Worm (Caenorhabditis elegans) whole organism, young adult: ENCODE data around the gene H35N09.1.
A peak's percentile ranks its signal among the peaks of the same experiment; 100 is the strongest.

Experiments used
- D2030.7 ChIP-seq: fragments of 200-800 bp; sonication (Bioruptor generic); IDR thresholded peaks from 2 replicates; pipeline ENCODE4 v1.3.6; 2022; ENCODE audit warnings: missing genetic modification reagents, missing genetic modification characterization, missing compliant biosample characterization
- F33H1.4 ChIP-seq: fragments of 200-800 bp; sonication (Bioruptor generic); IDR thresholded peaks from 2 replicates; pipeline ENCODE4 v1.3.6; 2022; ENCODE audit warnings: missing genetic modification reagents, missing genetic modification characterization, missing compliant biosample characterization
- F37B4.10 ChIP-seq: fragments of 200-800 bp; sonication (Bioruptor generic); IDR thresholded peaks from 2 replicates; pipeline ENCODE4 v1.3.6; 2022; ENCODE audit warnings: missing genetic modification characterization, missing compliant biosample characterization
- F39B2.1 ChIP-seq: fragments of 200-800 bp; sonication (Bioruptor generic); IDR thresholded peaks from 2 replicates; pipeline ENCODE4 v1.3.6; 2022; ENCODE audit warnings: missing genetic modification reagents, missing genetic modification characterization, missing compliant biosample characterization
- F52B5.7 ChIP-seq: sonication (generic microtip); optimal IDR thresholded peaks from 2 replicates; lab custom pipeline; 2016; ENCODE audit warnings: mild to moderate bottlenecking, missing genetic modification characterization, missing compliant biosample characterization
- F55B11.4 ChIP-seq: sonication (generic microtip); optimal IDR thresholded peaks from 2 replicates; lab custom pipeline; 2016; ENCODE audit warnings: missing compliant biosample characterization, missing genetic modification characterization, borderline replicate concordance; ENCODE audit not compliant: insufficient read depth
- F57C9.4 ChIP-seq: sonication (generic microtip); optimal IDR thresholded peaks from 2 replicates; lab custom pipeline; 2017; ENCODE audit warnings: mild to moderate bottlenecking, missing genetic modification characterization, missing compliant biosample characterization
- K11D2.4 ChIP-seq: fragments of 200-800 bp; sonication (Bioruptor generic); IDR thresholded peaks from 2 replicates; pipeline ENCODE4 v1.3.6; 2022; ENCODE audit warnings: missing genetic modification reagents, missing genetic modification characterization, missing compliant biosample characterization
- T26A5.8 ChIP-seq: sonication (generic microtip); optimal IDR thresholded peaks from 2 replicates; lab custom pipeline; 2016; ENCODE audit warnings: missing genetic modification characterization, missing compliant biosample characterization
- Y67H2A.10 ChIP-seq: fragments of 200-800 bp; sonication (Bioruptor generic); conservative IDR thresholded peaks from 2 replicates; pipeline ENCODE4 v1.3.6; 2022; ENCODE audit warnings: missing genetic modification reagents, missing genetic modification characterization, missing compliant biosample characterization
- Y95B8A.8 ChIP-seq: fragments of 200-800 bp; sonication (Bioruptor generic); IDR thresholded peaks from 2 replicates; pipeline ENCODE4 v1.3.6; 2022; ENCODE audit warnings: missing genetic modification reagents, missing genetic modification characterization, missing compliant biosample characterization
- ZK185.1 ChIP-seq: sonication (generic microtip); optimal IDR thresholded peaks from 2 replicates; lab custom pipeline; 2016; ENCODE audit warnings: mild to moderate bottlenecking, missing genetic modification characterization, missing compliant biosample characterization; ENCODE audit not compliant: poor library complexity, severe bottlenecking
- aptf-3 ChIP-seq: fragments of 200-800 bp; sonication (Bioruptor generic); IDR thresholded peaks from 2 replicates; pipeline ENCODE4 v1.3.6; 2022; ENCODE audit warnings: missing genetic modification characterization, missing compliant biosample characterization
- attf-6 ChIP-seq: fragments of 200-800 bp; sonication (Bioruptor generic); IDR thresholded peaks from 2 replicates; pipeline ENCODE4 v1.3.6; 2022; ENCODE audit warnings: missing genetic modification reagents, missing genetic modification characterization, missing compliant biosample characterization
- cebp-1 ChIP-seq, 2 experiments: fragments of 200-800 bp in 1 of 2; sonication (Bioruptor generic) in 1 of 2; sonication (generic microtip) in 1 of 2; IDR thresholded peaks in 1 of 2; optimal IDR thresholded peaks in 1 of 2; 2 replicates each; pipeline versions ENCODE4 v1.3.6 to Lab custom; 2017 to 2022; ENCODE audit warnings: missing compliant biosample characterization in 2 of 2, missing genetic modification characterization in 2 of 2, mild to moderate bottlenecking in 1 of 2, missing genetic modification reagents in 1 of 2, moderate library complexity in 1 of 2
- cebp-2 ChIP-seq: fragments of 200-800 bp; sonication (Bioruptor generic); IDR thresholded peaks from 2 replicates; pipeline ENCODE4 v1.3.6; 2022; ENCODE audit warnings: missing genetic modification characterization, missing compliant biosample characterization
- ceh-40 ChIP-seq: fragments of 200-800 bp; sonication (Bioruptor generic); IDR thresholded peaks from 2 replicates; pipeline ENCODE4 v1.3.6; 2022; ENCODE audit warnings: missing genetic modification characterization, missing compliant biosample characterization
- ceh-58 ChIP-seq: fragments of 200-800 bp; sonication (Bioruptor generic); IDR thresholded peaks from 2 replicates; pipeline ENCODE4 v1.3.6; 2022; ENCODE audit warnings: missing genetic modification characterization, missing compliant biosample characterization
- ceh-79 ChIP-seq: sonication (generic microtip); optimal IDR thresholded peaks from 2 replicates; lab custom pipeline; 2017; ENCODE audit warnings: mild to moderate bottlenecking, missing genetic modification characterization, missing compliant biosample characterization
- chd-7 ChIP-seq: sonication (generic microtip); optimal IDR thresholded peaks from 2 replicates; lab custom pipeline; 2016; ENCODE audit warnings: mild to moderate bottlenecking, missing genetic modification characterization, moderate library complexity, missing compliant biosample characterization
- die-1 ChIP-seq: sonication (generic microtip); optimal IDR thresholded peaks from 2 replicates; lab custom pipeline; 2016; ENCODE audit warnings: missing genotype, mild to moderate bottlenecking, missing genetic modification characterization, missing compliant biosample characterization
- dpff-1 ChIP-seq: sonication (generic microtip); optimal IDR thresholded peaks from 2 replicates; lab custom pipeline; 2017; ENCODE audit warnings: mild to moderate bottlenecking, missing genetic modification characterization, missing compliant biosample characterization
- dpl-1 ChIP-seq: fragments of 150-350 bp; optimal IDR thresholded peaks from 2 replicates; lab custom pipeline; 2014; ENCODE audit warnings: missing biosample characterization, missing genetic modification reagents, missing genetic modification characterization
- hlh-12 ChIP-seq: sonication (generic microtip); optimal IDR thresholded peaks from 2 replicates; lab custom pipeline; 2016; ENCODE audit warnings: missing genetic modification characterization, missing compliant biosample characterization
- hmg-1.2 ChIP-seq: fragments of 200-800 bp; sonication (Bioruptor generic); IDR thresholded peaks from 2 replicates; pipeline ENCODE4 v1.3.6; 2022; ENCODE audit warnings: missing genetic modification reagents, missing genetic modification characterization, missing compliant biosample characterization
- hrde-1 ChIP-seq: sonication (generic microtip); optimal IDR thresholded peaks from 2 replicates; lab custom pipeline; 2016; ENCODE audit warnings: missing genetic modification characterization, mild to moderate bottlenecking, missing compliant biosample characterization, moderate library complexity, missing genotype, missing genetic modification reagents, borderline replicate concordance
- let-526 ChIP-seq: fragments of 200-800 bp; sonication (Bioruptor generic); IDR thresholded peaks from 2 replicates; pipeline ENCODE4 v1.3.6; 2022; ENCODE audit warnings: missing genetic modification reagents, missing genetic modification characterization, missing compliant biosample characterization
- let-607 ChIP-seq, 2 experiments: fragments of 200-800 bp in 1 of 2; sonication (Bioruptor generic) in 1 of 2; sonication (generic microtip) in 1 of 2; optimal IDR thresholded peaks; 2 replicates each; lab custom pipeline; 2016 to 2018; ENCODE audit warnings: mild to moderate bottlenecking in 2 of 2, missing compliant biosample characterization in 2 of 2, missing genetic modification characterization in 2 of 2, moderate library complexity in 2 of 2, missing genotype in 1 of 2
- lin-26 ChIP-seq: fragments of 200-800 bp; sonication (Bioruptor generic); IDR thresholded peaks from 2 replicates; pipeline ENCODE4 v1.3.6; 2022; ENCODE audit warnings: missing genetic modification reagents, missing genetic modification characterization, missing compliant biosample characterization
- lin-40 ChIP-seq: sonication (generic microtip); optimal IDR thresholded peaks from 2 replicates; lab custom pipeline; 2016; ENCODE audit warnings: missing genetic modification characterization, mild to moderate bottlenecking, missing compliant biosample characterization, missing genotype, missing genetic modification reagents
- lsl-1 ChIP-seq: fragments of 200-800 bp; sonication (Bioruptor generic); optimal IDR thresholded peaks from 2 replicates; lab custom pipeline; 2018; ENCODE audit warnings: mild to moderate bottlenecking, missing genetic modification characterization, moderate library complexity, missing compliant biosample characterization
- madf-3 ChIP-seq: fragments of 200-800 bp; sonication (Bioruptor generic); IDR thresholded peaks from 2 replicates; pipeline ENCODE4 v1.3.6; 2022; ENCODE audit warnings: missing genetic modification reagents, missing genetic modification characterization, missing compliant biosample characterization
- mel-28 ChIP-seq: sonication (generic microtip); optimal IDR thresholded peaks from 2 replicates; lab custom pipeline; 2016; ENCODE audit warnings: borderline replicate concordance, mild to moderate bottlenecking, missing genetic modification characterization, missing compliant biosample characterization
- mes-4 ChIP-seq: sonication (generic microtip); optimal IDR thresholded peaks from 2 replicates; lab custom pipeline; 2016; ENCODE audit warnings: missing genotype, missing genetic modification characterization, missing compliant biosample characterization
- mxl-1 ChIP-seq: sonication (generic microtip); optimal IDR thresholded peaks from 2 replicates; lab custom pipeline; 2016; ENCODE audit warnings: missing genetic modification characterization, missing compliant biosample characterization
- nhr-120 ChIP-seq: fragments of 200-800 bp; sonication (Bioruptor generic); IDR thresholded peaks from 2 replicates; pipeline ENCODE4 v1.3.6; 2022; ENCODE audit warnings: missing genetic modification characterization, missing compliant biosample characterization
- nhr-80 ChIP-seq: sonication (generic microtip); optimal IDR thresholded peaks from 2 replicates; lab custom pipeline; 2016; ENCODE audit warnings: missing genetic modification characterization, missing compliant biosample characterization
- pbrm-1 ChIP-seq: fragments of 200-800 bp; sonication (Bioruptor generic); IDR thresholded peaks from 2 replicates; pipeline ENCODE4 v1.3.6; 2022; ENCODE audit warnings: missing genetic modification reagents, missing genetic modification characterization, missing compliant biosample characterization
- repo-1 ChIP-seq: sonication (generic microtip); optimal IDR thresholded peaks from 2 replicates; lab custom pipeline; 2017; ENCODE audit warnings: mild to moderate bottlenecking, missing genetic modification characterization, missing compliant biosample characterization
- somi-1 ChIP-seq: fragments of 200-800 bp; sonication (Bioruptor generic); optimal IDR thresholded peaks from 2 replicates; lab custom pipeline; 2018; ENCODE audit warnings: mild to moderate bottlenecking, missing genetic modification characterization, missing compliant biosample characterization
- tbp1 ChIP-seq: fragments of 200-800 bp; sonication (Bioruptor generic); optimal IDR thresholded peaks from 2 replicates; lab custom pipeline; 2018; ENCODE audit warnings: mild to moderate bottlenecking, missing genetic modification characterization, missing compliant biosample characterization
- unc-62 ChIP-seq: fragments of 150-350 bp; optimal IDR thresholded peaks from 2 replicates; lab custom pipeline; 2014; ENCODE audit warnings: missing biosample characterization, missing genetic modification reagents, missing genetic modification characterization
- xnd-1 ChIP-seq: sonication (generic microtip); optimal IDR thresholded peaks from 2 replicates; lab custom pipeline; 2016; ENCODE audit warnings: missing genotype, missing genetic modification reagents, missing genetic modification characterization, missing compliant biosample characterization
- zim-3 ChIP-seq: sonication (generic microtip); optimal IDR thresholded peaks from 2 replicates; lab custom pipeline; 2017; ENCODE audit warnings: mild to moderate bottlenecking, missing genetic modification characterization, moderate library complexity, missing compliant biosample characterization
- ztf-18 ChIP-seq: sonication (generic microtip); optimal IDR thresholded peaks from 2 replicates; lab custom pipeline; 2016; ENCODE audit warnings: missing genotype, mild to moderate bottlenecking, missing genetic modification characterization, missing compliant biosample characterization
- ztf-25 ChIP-seq: fragments of 200-800 bp; sonication (Bioruptor generic); IDR thresholded peaks from 2 replicates; pipeline ENCODE4 v1.3.6; 2022; ENCODE audit warnings: missing genetic modification reagents, missing genetic modification characterization, missing compliant biosample characterization
- ztf-26 ChIP-seq: sonication (generic microtip); optimal IDR thresholded peaks from 2 replicates; lab custom pipeline; 2017; ENCODE audit warnings: missing genetic modification characterization, missing compliant biosample characterization
- ztf-3 ChIP-seq: fragments of 200-800 bp; sonication (Bioruptor generic); optimal IDR thresholded peaks from 2 replicates; lab custom pipeline; 2018; ENCODE audit warnings: mild to moderate bottlenecking, missing genetic modification characterization, missing compliant biosample characterization

Gene H35N09.1

ce11 chrX:8646287-8646686 lies 41.1 kb downstream of the H35N09.1 start:
- peak; percentile 71 for TF ChIP-seq mxl-1 (tag; lab: Kevin White, UChicago)
- TF ChIP-seq nhr-120 (GFP tag; lab: Robert Waterston, UW): no peak
- TF ChIP-seq nhr-80 (tag; lab: Kevin White, UChicago): peak; percentile 16
- TF ChIP-seq let-526 (GFP tag; lab: Robert Waterston, UW): 0 out of 2 replicates have a peak, but pooled peaks have one; percentile 19
- no peak for TF ChIP-seq F57C9.4
- no peak for TF ChIP-seq unc-62 (GFP tag; lab: Kevin White, UChicago)
- no peak for TF ChIP-seq dpl-1 (GFP tag; lab: Kevin White, UChicago)
- TF ChIP-seq ZK185.1 (tag; lab: Kevin White, UChicago): peak; percentile 79
- TF ChIP-seq F39B2.1 (GFP tag; lab: Robert Waterston, UW): no peak
- TF ChIP-seq hmg-1.2 (GFP tag; lab: Robert Waterston, UW): peak; percentile 83
- TF ChIP-seq ztf-25 (GFP tag; lab: Robert Waterston, UW): peak; percentile 86
- TF ChIP-seq dpff-1: no peak
- no peak for TF ChIP-seq F55B11.4
- peak; percentile 35; the same call in 1 of the 2 replicates for TF ChIP-seq madf-3 (GFP tag; lab: Robert Waterston, UW)
- no peak for TF ChIP-seq mel-28
- TF ChIP-seq lin-26 (GFP tag; lab: Robert Waterston, UW): peak; percentile 92
- peak; percentile 56 for TF ChIP-seq ceh-79 (tag; lab: Kevin White, UChicago)
- TF ChIP-seq ceh-40 (GFP tag; lab: Robert Waterston, UW): peak; percentile 61; the same call in 1 of the 2 replicates
- TF ChIP-seq hrde-1: no peak
- TF ChIP-seq tbp1: peak; percentile 100
- no peak for TF ChIP-seq F52B5.7
- 0 out of 2 replicates have a peak, but pooled peaks have one; percentile 17 for TF ChIP-seq F37B4.10 (GFP tag; lab: Robert Waterston, UW)
- TF ChIP-seq aptf-3 (GFP tag; lab: Robert Waterston, UW): no peak
- TF ChIP-seq cebp-2 (GFP tag; lab: Robert Waterston, UW): peak; percentile 87; the same call in 1 of the 2 replicates
- peak; percentile 18 for TF ChIP-seq lsl-1
- TF ChIP-seq Y67H2A.10 (GFP tag; lab: Robert Waterston, UW): no peak
- peak; percentile 63 for TF ChIP-seq ztf-18
- TF ChIP-seq somi-1: peak; percentile 71
- TF ChIP-seq hlh-12 (tag; lab: Kevin White, UChicago): no peak
- peak; percentile 2 for TF ChIP-seq T26A5.8 (tag; lab: Kevin White, UChicago)
- TF ChIP-seq die-1: peak; percentile 92
- peak; percentile 88 for TF ChIP-seq pbrm-1 (GFP tag; lab: Robert Waterston, UW)
- TF ChIP-seq K11D2.4: 0 out of 2 replicates have a peak, but pooled peaks have one; percentile 29
- TF ChIP-seq ceh-58 (GFP tag; lab: Robert Waterston, UW): 0 out of 2 replicates have a peak, but pooled peaks have one; percentile 56
- peak; percentile 66 for TF ChIP-seq Y95B8A.8 (GFP tag; lab: Robert Waterston, UW)
- TF ChIP-seq zim-3 (tag; lab: Kevin White, UChicago): peak; percentile 80
- no peak for TF ChIP-seq F33H1.4 (GFP tag; lab: Robert Waterston, UW)
- TF ChIP-seq xnd-1: no peak
- TF ChIP-seq ztf-3 (GFP tag; lab: Kevin White, UChicago): no peak
- peak; percentile 56 for TF ChIP-seq lin-40 (tag; lab: Kevin White, UChicago)
- TF ChIP-seq let-607 (tag; optimal IDR thresholded peaks at IDR 0.05; lab: Kevin White, UChicago): peak in 1 of 2 experiments; percentile 28
- TF ChIP-seq repo-1: peak; percentile 33
- peak; percentile 86 for TF ChIP-seq mes-4 (tag; lab: Kevin White, UChicago)
- 0 out of 2 replicates have a peak, but pooled peaks have one; percentile 46 for TF ChIP-seq cebp-1 (GFP tag; IDR thresholded peaks at IDR 0.05; lab: Robert Waterston, UW)
- TF ChIP-seq cebp-1 (tag; optimal IDR thresholded peaks at IDR 0.05; lab: Kevin White, UChicago): peak; percentile 63
- TF ChIP-seq attf-6 (GFP tag; lab: Robert Waterston, UW): peak; percentile 70; the same call in 1 of the 2 replicates
- TF ChIP-seq ztf-26 (tag; lab: Kevin White, UChicago): peak; percentile 65
- TF ChIP-seq chd-7: peak; percentile 81
- peak; percentile 80 for TF ChIP-seq D2030.7 (GFP tag; lab: Robert Waterston, UW)
